Worm (Caenorhabditis elegans): ENCODE measurements around the gene M01H9.3.

- no peak for TF ChIP-seq nhr-237 (tag; optimal IDR thresholded peaks at IDR 0.05)
- TF ChIP-seq snpc-4 (tag; optimal IDR thresholded peaks at IDR 0.05), result no peak
- no peak for TF ChIP-seq lsy-2 (tag; optimal IDR thresholded peaks at IDR 0.05)
- TF ChIP-seq elt-3 (tag; optimal IDR thresholded peaks at IDR 0.05), result no peak
- no peak for TF ChIP-seq nhr-12 (tag; optimal IDR thresholded peaks at IDR 0.05)
- TF ChIP-seq unc-62 (GFP tag; optimal IDR thresholded peaks at IDR 0.05), result no peak
- no peak for TF ChIP-seq nhr-28 (tag; optimal IDR thresholded peaks at IDR 0.05)
- TF ChIP-seq nhr-76 (tag; optimal IDR thresholded peaks at IDR 0.05), result no peak
- no peak for TF ChIP-seq mab-5 (tag; optimal IDR thresholded peaks at IDR 0.05)
- TF ChIP-seq ztf-11 (tag; optimal IDR thresholded peaks at IDR 0.05), result no peak
Measured at ce11 chrIV:4469770-4470709, 6.8 kb downstream of the M01H9.3 start.

Data from whole organism, mixed stage, embryonic.